Worm (Caenorhabditis elegans): ENCODE measurements around the gene pisy-1.
A peak's percentile ranks its signal among the peaks of the same experiment; 100 is the strongest.

Gene pisy-1

DNA sequence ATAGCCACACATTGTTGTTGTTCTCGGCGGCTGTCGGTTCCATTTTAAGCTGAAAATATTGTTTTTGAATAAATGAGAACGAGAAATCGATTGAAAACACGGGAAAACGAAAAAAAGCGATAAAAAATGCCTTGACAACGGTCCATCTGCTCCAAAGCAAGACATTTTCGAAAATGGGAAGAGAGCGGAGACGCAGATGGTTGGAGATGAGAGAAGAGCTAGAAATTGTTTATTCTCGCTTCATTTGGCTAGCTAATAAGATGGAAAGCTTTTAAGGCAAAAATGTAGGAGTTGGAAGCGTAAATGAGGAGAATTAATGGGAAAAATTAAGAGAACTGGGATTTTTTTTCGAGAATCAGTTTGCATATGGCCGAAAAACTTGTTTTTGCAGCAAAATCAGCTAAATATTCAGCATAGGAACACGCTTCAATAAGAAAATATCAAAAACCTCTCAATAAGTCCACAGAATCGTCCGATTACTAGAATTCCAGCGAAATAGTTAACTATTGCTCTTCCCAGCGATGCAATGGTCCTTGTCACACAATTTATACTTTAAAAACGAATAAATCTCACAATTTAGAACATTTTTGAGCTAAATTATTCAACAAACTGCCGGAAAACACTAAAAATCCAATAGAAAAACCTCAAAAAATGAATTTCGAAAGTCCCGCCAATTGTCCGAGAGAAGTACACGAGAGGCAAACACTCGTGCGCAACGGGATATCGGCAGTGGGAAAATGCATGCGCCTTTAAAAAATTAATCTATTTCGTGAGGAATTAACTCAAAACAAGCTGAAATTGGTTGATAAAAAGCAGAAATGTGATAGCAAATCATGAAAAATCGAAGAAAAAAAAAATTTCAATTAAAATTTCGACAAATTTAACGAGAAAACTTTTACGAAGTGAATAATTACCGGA lies at the start of gene pisy-1:
pisy-1 (minus strand) TSS at position 51 of the 918 bp plus-strand sequence.
- peak; percentile 70 for TF ChIP-seq nhr-6 (tag; optimal IDR thresholded peaks at IDR 0.05)
- no peak for TF ChIP-seq mxl-2 (GFP tag; conservative IDR thresholded peaks at IDR 0.05)
- 0 out of 2 replicates have a peak, but pooled peaks have one; percentile 9 for TF ChIP-seq dmd-6 (GFP tag; IDR thresholded peaks at IDR 0.05)
- no peak for TF ChIP-seq nhr-76 (tag; optimal IDR thresholded peaks at IDR 0.05)
- peak; percentile 95 for TF ChIP-seq aha-1 (tag)
- TF ChIP-seq nhr-28 (tag; optimal IDR thresholded peaks at IDR 0.05): peak; percentile 40
- TF ChIP-seq mdt-29 (GFP tag; IDR thresholded peaks at IDR 0.05): no peak
- TF ChIP-seq dve-1 (tag; optimal IDR thresholded peaks at IDR 0.05; ENCODE audit: insufficient read depth): peak; percentile 51
- peak in 1 of 2 experiments; percentile 60 for TF ChIP-seq mdl-1 (tag; optimal IDR thresholded peaks at IDR 0.05)
- TF ChIP-seq ama-1 (optimal IDR thresholded peaks at IDR 0.05): peak; percentile 8
- TF ChIP-seq unc-130 (GFP tag; optimal IDR thresholded peaks at IDR 0.05): no peak
- TF ChIP-seq F26F4.8 (GFP tag; conservative IDR thresholded peaks at IDR 0.05): no peak
- TF ChIP-seq fos-1 (tag; optimal IDR thresholded peaks at IDR 0.05): no peak
- TF ChIP-seq sdz-12 (GFP tag; optimal IDR thresholded peaks at IDR 0.05): no peak
- peak; percentile 50 for TF ChIP-seq lin-13 (GFP tag; optimal IDR thresholded peaks at IDR 0.05)
- no peak for TF ChIP-seq Y5F2A.4 (GFP tag; optimal IDR thresholded peaks at IDR 0.05)
- no peak for TF ChIP-seq gei-8 (GFP tag; optimal IDR thresholded peaks at IDR 0.05)
- no peak for TF ChIP-seq daf-12 (tag; optimal IDR thresholded peaks at IDR 0.05)
- peak in 1 of 2 experiments; percentile 2 for TF ChIP-seq unc-62 (GFP tag; optimal IDR thresholded peaks at IDR 0.05 in 1 of 2)
- no peak for TF ChIP-seq unc-62 (tag; optimal IDR thresholded peaks at IDR 0.05)
- no peak for TF ChIP-seq pha-4 (GFP tag; IDR thresholded peaks at IDR 0.05)
- no peak for TF ChIP-seq pha-4 (tag; optimal IDR thresholded peaks at IDR 0.05)
- peak; percentile 32 for TF ChIP-seq lin-38 (GFP tag; IDR thresholded peaks at IDR 0.05)
- TF ChIP-seq hmg-1.1 (GFP tag; IDR thresholded peaks at IDR 0.05): no peak
- TF ChIP-seq vab-7 (GFP tag; IDR thresholded peaks at IDR 0.05): no peak
- TF ChIP-seq hif-1 (tag; optimal IDR thresholded peaks at IDR 0.05): peak in 1 of 2 experiments; percentile 35
- TF ChIP-seq hlh-30 (tag; optimal IDR thresholded peaks at IDR 0.05; ENCODE audit: insufficient read depth): peak; percentile 90
- peak; percentile 74 for TF ChIP-seq mes-2 (tag; optimal IDR thresholded peaks at IDR 0.05; ENCODE audit: poor library complexity, severe bottlenecking)
- TF ChIP-seq lsy-2 (tag; optimal IDR thresholded peaks at IDR 0.05): peak in 1 of 2 experiments; percentile 79
- peak; percentile 84 for TF ChIP-seq dpl-1 (GFP tag; optimal IDR thresholded peaks at IDR 0.05)
- TF ChIP-seq lir-3 (tag; optimal IDR thresholded peaks at IDR 0.05): no peak
- no peak for TF ChIP-seq ceh-44 (GFP tag; IDR thresholded peaks at IDR 0.05)

DNA sequence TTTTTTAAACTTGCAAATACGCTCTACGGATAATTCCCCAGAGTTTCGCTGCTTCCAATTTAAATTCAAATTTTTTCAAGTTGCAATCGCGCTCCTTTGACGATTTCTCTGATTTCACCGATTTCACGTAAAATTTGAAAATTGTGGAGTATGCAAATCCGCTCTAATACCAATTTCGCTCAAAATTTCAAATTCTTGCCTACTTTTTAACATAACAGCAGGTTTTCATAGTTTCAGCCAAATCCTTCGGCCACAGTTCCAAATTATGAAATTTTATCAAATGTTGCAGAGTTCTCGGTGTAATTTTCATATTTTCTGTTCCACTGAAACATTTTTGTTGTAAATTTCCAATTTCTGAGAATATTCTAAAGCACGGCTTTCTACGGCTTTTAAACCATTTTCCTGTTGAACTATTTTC lies 49.7 kb upstream of the pisy-1 start, which contains the start of gene alkb-7:
alkb-7 (minus strand) TSS at position 323 of the 418 bp plus-strand sequence.
- TF ChIP-seq zip-2 (tag; optimal IDR thresholded peaks at IDR 0.05) (no peak), ama-1 (optimal IDR thresholded peaks at IDR 0.05) (peak; percentile 59), lim-7 (GFP tag; IDR thresholded peaks at IDR 0.05) (no peak), ztf-11 (tag; optimal IDR thresholded peaks at IDR 0.05) (no peak), aha-1 (tag) (no peak), gei-8 (GFP tag; optimal IDR thresholded peaks at IDR 0.05) (peak; percentile 47), T26A8.4 (GFP tag; IDR thresholded peaks at IDR 0.05) (peak; percentile 77), nhr-41 (GFP tag; IDR thresholded peaks at IDR 0.05) (no peak), nhr-48 (tag; optimal IDR thresholded peaks at IDR 0.05) (peak; percentile 42), pha-4 (GFP tag; IDR thresholded peaks at IDR 0.05) (0 out of 2 replicates have a peak, but pooled peaks have one; percentile 7), pha-4 (tag; optimal IDR thresholded peaks at IDR 0.05) (no peak), hif-1 (tag; optimal IDR thresholded peaks at IDR 0.05) (no peak), snpc-4 (tag; optimal IDR thresholded peaks at IDR 0.05) (no peak), zfp-3 (GFP tag; conservative IDR thresholded peaks at IDR 0.05) (no peak), mep-1 (tag; optimal IDR thresholded peaks at IDR 0.05) (peak; percentile 76), nhr-10 (tag; optimal IDR thresholded peaks at IDR 0.05) (peak; percentile 20), fos-1 (tag; optimal IDR thresholded peaks at IDR 0.05) (no peak), zfp-2 (tag; optimal IDR thresholded peaks at IDR 0.05) (no peak), spr-1 (tag; optimal IDR thresholded peaks at IDR 0.05) (peak; percentile 71), unc-130 (GFP tag; optimal IDR thresholded peaks at IDR 0.05) (no peak), nhr-76 (tag; optimal IDR thresholded peaks at IDR 0.05) (no peak), nhr-237 (tag; optimal IDR thresholded peaks at IDR 0.05) (no peak), vab-7 (GFP tag; IDR thresholded peaks at IDR 0.05) (no peak), daf-19 (GFP tag; conservative IDR thresholded peaks at IDR 0.05) (no peak), pqm-1 (tag; optimal IDR thresholded peaks at IDR 0.05) (no peak), F26F4.8 (GFP tag; conservative IDR thresholded peaks at IDR 0.05) (no peak), lin-38 (GFP tag; IDR thresholded peaks at IDR 0.05) (peak; percentile 76), arid-1 (GFP tag; conservative IDR thresholded peaks at IDR 0.05) (no peak; the same call in 1 of the 2 replicates)
